Fruit fly (Drosophila melanogaster) whole organism, wandering third instar larva: Measurements from ENCODE around the gene alpha-PheRS.
A peak's percentile ranks its signal among the peaks of the same experiment; 100 is the strongest.

ENCODE experiments used
- Abd-B ChIP-seq: fragments of >200 bp; optimal IDR thresholded peaks from 2 replicates; lab custom pipeline; 2017; ENCODE audit warnings: missing biosample characterization, missing genetic modification characterization
- CG32264 ChIP-seq: fragments of 200-800 bp; sonication (Bioruptor generic); optimal IDR thresholded peaks from 2 replicates; lab custom pipeline; 2016; ENCODE audit warnings: missing biosample characterization, missing genetic modification characterization
- br ChIP-seq: fragments of 200-800 bp; sonication (Bioruptor generic); optimal IDR thresholded peaks from 2 replicates; lab custom pipeline; 2016; ENCODE audit warnings: missing biosample characterization, missing genetic modification characterization
- pan ChIP-seq: fragments of >200 bp; optimal IDR thresholded peaks from 2 replicates; lab custom pipeline; 2017
- psq ChIP-seq: fragments of 200-800 bp; sonication (Bioruptor generic); optimal IDR thresholded peaks from 3 replicates; lab custom pipeline; 2017; ENCODE audit warnings: missing biosample characterization, mild to moderate bottlenecking, missing genetic modification characterization, moderate library complexity

DNA sequence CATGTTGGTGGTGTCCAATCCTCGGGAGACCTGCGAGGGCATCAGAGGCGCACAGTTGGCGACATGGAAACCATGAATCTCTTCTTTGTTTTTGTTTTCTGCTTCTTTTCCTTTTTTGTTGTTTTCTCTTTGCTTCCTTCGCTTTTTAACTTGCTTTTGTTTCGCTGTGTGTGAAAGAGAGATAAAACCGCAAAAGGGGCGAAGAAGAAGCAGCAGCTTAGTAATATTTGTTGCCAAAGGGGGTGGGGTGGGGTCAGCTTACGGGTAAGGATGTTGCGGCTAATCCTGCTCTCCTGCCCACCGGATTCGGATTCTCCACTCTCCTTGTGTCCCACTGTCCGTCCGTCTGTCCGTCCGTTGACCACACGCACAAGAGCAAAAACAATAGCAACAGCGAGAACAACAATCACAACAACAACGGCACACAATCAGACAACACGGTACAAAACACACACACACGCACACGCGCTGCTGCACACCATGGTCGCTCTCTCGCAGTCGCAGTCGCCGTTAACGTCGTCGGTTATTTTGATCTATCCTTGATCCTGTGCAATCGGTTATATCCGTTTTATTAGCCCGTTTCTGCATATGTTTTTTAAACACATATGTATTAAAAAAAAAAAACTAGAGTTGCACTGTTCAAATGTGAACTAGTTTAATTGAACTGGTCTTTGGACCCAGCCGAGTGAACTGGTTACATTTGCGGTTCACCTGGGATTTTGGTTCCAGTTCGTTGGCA, 31.1 kb upstream of the alpha-PheRS start:
- TF ChIP-seq Abd-B (no peak), br (no peak), psq (GFP tag; lab: Kevin White, UChicago) (peak; percentile 75), pan (lab: Kevin White, UChicago) (no peak), CG32264 (GFP tag; lab: Kevin White, UChicago) (no peak)
